Worm (Caenorhabditis elegans): ENCODE results near the gene E02C12.12.
"Not testable (repeated sequence)": the region's sequence is repeated elsewhere in the genome, so short reads cannot be mapped to it uniquely, and the experiment has no call there.

E02C12.12 gene

ce11 chrV:9342965-9343628 is 39.0 kb downstream of the E02C12.12 start (continued):
- TF ChIP-seq lin-29 (GFP tag; IDR thresholded peaks at IDR 0.05) (peak; percentile 77), mxl-3 (GFP tag; optimal IDR thresholded peaks at IDR 0.05) (no peak), T26A8.4 (GFP tag; IDR thresholded peaks at IDR 0.05) (peak; percentile 91; the same call in 1 of the 2 replicates), nhr-77 (tag; optimal IDR thresholded peaks at IDR 0.05) (no peak), Y48G9A.11 (GFP tag; IDR thresholded peaks at IDR 0.05) (peak; percentile 75), daf-12 (tag; optimal IDR thresholded peaks at IDR 0.05) (no peak), nhr-10 (tag; optimal IDR thresholded peaks at IDR 0.05) (no peak), egl-27 (tag; optimal IDR thresholded peaks at IDR 0.05) (no peak), fos-1 (tag; optimal IDR thresholded peaks at IDR 0.05) (peak; percentile 37), nhr-237 (tag; optimal IDR thresholded peaks at IDR 0.05) (no peak), D1046.2 (GFP tag; IDR thresholded peaks at IDR 0.05) (peak; percentile 81), dmd-9 (GFP tag; IDR thresholded peaks at IDR 0.05) (peak; percentile 56; the same call in 1 of the 2 replicates), ZK337.2 (GFP tag; IDR thresholded peaks at IDR 0.05) (no peak), ama-1 (optimal IDR thresholded peaks at IDR 0.05) (no peak), zfp-3 (GFP tag; conservative IDR thresholded peaks at IDR 0.05) (peak; percentile 84), vab-7 (GFP tag; IDR thresholded peaks at IDR 0.05) (peak; percentile 69), Y5F2A.4 (GFP tag; optimal IDR thresholded peaks at IDR 0.05) (no peak)

ce11 chrV:9342282-9342681 is 39.8 kb downstream of the E02C12.12 start:
- TF ChIP-seq T26A8.4 (GFP tag; IDR thresholded peaks at IDR 0.05) (peak; percentile 79), pha-4 (GFP tag; IDR thresholded peaks at IDR 0.05) (peak; percentile 95), tra-1 (GFP tag; IDR thresholded peaks at IDR 0.05) (peak; percentile 81; the same call in 1 of the 2 replicates), Y75B8A.6 (GFP tag; IDR thresholded peaks at IDR 0.05) (peak; percentile 94), saeg-2 (GFP tag; IDR thresholded peaks at IDR 0.05) (peak; percentile 81), php-3 (GFP tag; IDR thresholded peaks at IDR 0.05) (peak; percentile 86), nhr-41 (GFP tag; IDR thresholded peaks at IDR 0.05) (0 out of 2 replicates have a peak, but pooled peaks have one; percentile 42), mdt-29 (GFP tag; IDR thresholded peaks at IDR 0.05) (peak; percentile 85), madf-5 (GFP tag; IDR thresholded peaks at IDR 0.05) (peak; percentile 64 to 83; a peak in 3 of 4 replicates), egl-43 (GFP tag; IDR thresholded peaks at IDR 0.05) (peak; percentile 89), dmd-9 (GFP tag; IDR thresholded peaks at IDR 0.05) (peak; percentile 71; the same call in 1 of the 2 replicates), arid-1 (GFP tag; conservative IDR thresholded peaks at IDR 0.05) (peak; percentile 76), lim-7 (GFP tag; IDR thresholded peaks at IDR 0.05) (peak; percentile 63; the same call in 1 of the 2 replicates), hmg-1.1 (GFP tag; IDR thresholded peaks at IDR 0.05) (peak; percentile 80), lin-38 (GFP tag; IDR thresholded peaks at IDR 0.05) (peak; percentile 78), Y105C5A.15 (GFP tag; IDR thresholded peaks at IDR 0.05) (peak; percentile 76; the same call in 1 of the 2 replicates), madf-9 (GFP tag; conservative IDR thresholded peaks at IDR 0.05) (peak; percentile 59; the same call in 1 of the 2 replicates), ceh-20 (GFP tag; IDR thresholded peaks at IDR 0.05) (peak; percentile 83), dmd-8 (GFP tag; IDR thresholded peaks at IDR 0.05) (0 out of 2 replicates have a peak, but pooled peaks have one; percentile 56), zip-11 (GFP tag; IDR thresholded peaks at IDR 0.05) (peak; percentile 80; the same call in 1 of the 2 replicates), lin-29 (GFP tag; IDR thresholded peaks at IDR 0.05) (peak; percentile 76), ZK337.2 (GFP tag; IDR thresholded peaks at IDR 0.05) (0 out of 2 replicates have a peak, but pooled peaks have one; percentile 61), F44E2.7 (GFP tag; IDR thresholded peaks at IDR 0.05) (0 out of 2 replicates have a peak, but pooled peaks have one; percentile 49), Y48G9A.11 (GFP tag; IDR thresholded peaks at IDR 0.05) (peak; percentile 83), dmd-6 (GFP tag; IDR thresholded peaks at IDR 0.05) (peak; percentile 66), D1046.2 (GFP tag; IDR thresholded peaks at IDR 0.05) (peak; percentile 88), lin-1 (GFP tag; IDR thresholded peaks at IDR 0.05) (peak; percentile 53; the same call in 1 of the 2 replicates), mxl-2 (GFP tag; conservative IDR thresholded peaks at IDR 0.05) (peak; percentile 68), snpc-1.2 (GFP tag; IDR thresholded peaks at IDR 0.05) (peak; percentile 76), vab-7 (GFP tag; IDR thresholded peaks at IDR 0.05) (peak; percentile 42; the same call in 1 of the 2 replicates), zfp-3 (GFP tag; conservative IDR thresholded peaks at IDR 0.05) (peak; percentile 97), nhr-42 (GFP tag; IDR thresholded peaks at IDR 0.05) (peak; percentile 90), ctbp-1 (GFP tag; IDR thresholded peaks at IDR 0.05) (peak; percentile 82)
- not testable (repeated sequence) for TF ChIP-seq pha-4 (tag; optimal IDR thresholded peaks at IDR 0.05)
